Fruit fly (Drosophila melanogaster): Measurements from ENCODE around the gene CG4743.
A peak's percentile ranks its signal among the peaks of the same experiment; 100 is the strongest.

CG4743 gene

dm6 chr3R:25680528-25680927 lies at the start of gene CG4743, which contains the start of gene Idh3g (continued):
- TF ChIP-seq CG5953 (GFP tag; IDR thresholded peaks at IDR 0.05) (peak; percentile 91), Lpt (GFP tag; optimal IDR thresholded peaks at IDR 0.05) (no peak), ftz-f1 (GFP tag; optimal IDR thresholded peaks at IDR 0.05) (peak; percentile 27), unpg (GFP tag; optimal IDR thresholded peaks at IDR 0.05) (peak; percentile 99), Bdp1 (GFP tag; optimal IDR thresholded peaks at IDR 0.05) (peak; percentile 67), danr (GFP tag; IDR thresholded peaks at IDR 0.05) (peak; percentile 91), CG12104 (GFP tag; optimal IDR thresholded peaks at IDR 0.05) (peak; percentile 95), ttk (GFP tag; IDR thresholded peaks at IDR 0.05) (peak; percentile 96), MESR4 (GFP tag; optimal IDR thresholded peaks at IDR 0.05) (peak; percentile 71), scrt (GFP tag; optimal IDR thresholded peaks at IDR 0.05) (peak; percentile 93), Med (GFP tag) (peak; percentile 96), aop (GFP tag; IDR thresholded peaks at IDR 0.05) (0 out of 2 replicates have a peak, but pooled peaks have one; percentile 5), Optix (GFP tag; IDR thresholded peaks at IDR 0.05) (peak; percentile 80), CG1233 (GFP tag; optimal IDR thresholded peaks at IDR 0.05) (peak; percentile 97), CG4404 (GFP tag; IDR thresholded peaks at IDR 0.05) (peak; percentile 87), BEAF-32 (GFP tag; optimal IDR thresholded peaks at IDR 0.05) (peak; percentile 42), twi (tag; optimal IDR thresholded peaks at IDR 0.05) (peak; percentile 97), Chrac-16 (GFP tag; optimal IDR thresholded peaks at IDR 0.05) (peak; percentile 97), CkIIα-i1 (GFP tag; IDR thresholded peaks at IDR 0.05) (no peak), gem (tag; optimal IDR thresholded peaks at IDR 0.05) (peak; percentile 99), CG17912 (GFP tag; optimal IDR thresholded peaks at IDR 0.05) (peak; percentile 93), br (optimal IDR thresholded peaks at IDR 0.05) (no peak), Dip3 (GFP tag; optimal IDR thresholded peaks at IDR 0.05) (peak; percentile 79), slou (GFP tag; optimal IDR thresholded peaks at IDR 0.05) (peak; percentile 89), sc (optimal IDR thresholded peaks at IDR 0.05) (no peak), sc (GFP tag; optimal IDR thresholded peaks at IDR 0.05) (peak; percentile 96), CG8765 (GFP tag; IDR thresholded peaks at IDR 0.05) (peak; percentile 93), CG14050 (GFP tag; IDR thresholded peaks at IDR 0.05) (peak; percentile 95), dmrt11E (tag; optimal IDR thresholded peaks at IDR 0.05) (peak; percentile 99), sqz (GFP tag; optimal IDR thresholded peaks at IDR 0.05) (peak; percentile 94), CG7987 (GFP tag; optimal IDR thresholded peaks at IDR 0.05) (peak; percentile 88), Dip2 (GFP tag; IDR thresholded peaks at IDR 0.05) (no peak; the same call in 1 of the 2 replicates), cwo (GFP tag; optimal IDR thresholded peaks at IDR 0.05) (peak; percentile 93), gro (GFP tag; optimal IDR thresholded peaks at IDR 0.05) (peak; percentile 31), B-H1 (GFP tag; IDR thresholded peaks at IDR 0.05) (peak; percentile 93), Fer2 (tag; optimal IDR thresholded peaks at IDR 0.05) (peak; percentile 95), lov (optimal IDR thresholded peaks at IDR 0.05) (no peak), lov (GFP tag; IDR thresholded peaks at IDR 0.05) (peak; percentile 92), chinmo (GFP tag; IDR thresholded peaks at IDR 0.05; ENCODE audit: partially characterized antibody) (no peak), CG10366 (GFP tag; IDR thresholded peaks at IDR 0.05) (peak; percentile 95), jing (GFP tag; optimal IDR thresholded peaks at IDR 0.05) (peak; percentile 85), CG6683 (GFP tag; optimal IDR thresholded peaks at IDR 0.05) (peak; percentile 93), CG16863 (GFP tag; optimal IDR thresholded peaks at IDR 0.05) (peak; percentile 71), Rfx (GFP tag; IDR thresholded peaks at IDR 0.05) (peak; percentile 95), Nf-YC (tag; optimal IDR thresholded peaks at IDR 0.05) (peak; percentile 90), Hand (GFP tag; optimal IDR thresholded peaks at IDR 0.05) (peak; percentile 95), sob (GFP tag; IDR thresholded peaks at IDR 0.05) (peak; percentile 95), crol (GFP tag; IDR thresholded peaks at IDR 0.05) (peak; percentile 53; the same call in 1 of the 2 replicates), CG9797 (GFP tag; optimal IDR thresholded peaks at IDR 0.05) (peak; percentile 50), CG5180 (GFP tag; optimal IDR thresholded peaks at IDR 0.05) (peak; percentile 83), tio (GFP tag; optimal IDR thresholded peaks at IDR 0.05) (peak; percentile 94), ranshi (GFP tag; IDR thresholded peaks at IDR 0.05) (peak; percentile 96)

Data from whole organism, embryonic.